Worm (Caenorhabditis elegans): ENCODE data around the gene pigg-1.

ce11 chrII:8637615-8638014, 37.5 kb upstream of the pigg-1 start, which contains the start of gene vab-9:
- TF ChIP-seq skn-1 (tag; optimal IDR thresholded peaks at IDR 0.05) (no peak), egl-27 (tag; optimal IDR thresholded peaks at IDR 0.05) (no peak), elt-1 (tag; optimal IDR thresholded peaks at IDR 0.05) (no peak), ceh-9 (tag; optimal IDR thresholded peaks at IDR 0.05) (no peak), lin-39 (tag; optimal IDR thresholded peaks at IDR 0.05) (no peak), snpc-4 (tag; optimal IDR thresholded peaks at IDR 0.05) (no peak), unc-62 (GFP tag; optimal IDR thresholded peaks at IDR 0.05) (no peak)

Data from whole organism, L3 larva.